Fruit fly (Drosophila melanogaster) whole organism, embryonic: ENCODE data around the gene CG14341.

ENCODE experiments used
- Asciz ChIP-seq: fragments of 200-800 bp; sonication (Bioruptor generic); optimal IDR thresholded peaks from 2 replicates; lab custom pipeline; 2017; ENCODE audit warnings: missing biosample characterization, mild to moderate bottlenecking, missing genetic modification characterization, missing genetic modification reagents
- CG10366 ChIP-seq: fragments of 200-800 bp; sonication (Bioruptor generic); IDR thresholded peaks from 2 replicates; pipeline ENCODE4 v1.3.6; 2022; ENCODE audit warnings: missing biosample characterization, missing genetic modification characterization
- CG13296 ChIP-seq: fragments of 200-800 bp; sonication (Bioruptor generic); optimal IDR thresholded peaks from 3 replicates; lab custom pipeline; 2018; ENCODE audit warnings: missing biosample characterization, mild to moderate bottlenecking, missing genetic modification characterization
- CG13424 ChIP-seq: fragments of 200-800 bp; sonication (Bioruptor generic); optimal IDR thresholded peaks from 2 replicates; lab custom pipeline; 2019; ENCODE audit warnings: missing biosample characterization, mild to moderate bottlenecking, missing genetic modification characterization, moderate library complexity
- CG1529 ChIP-seq: fragments of 200-800 bp; sonication (Bioruptor generic); optimal IDR thresholded peaks from 3 replicates; lab custom pipeline; 2018; ENCODE audit warnings: missing biosample characterization, missing genetic modification characterization
- CG15514 ChIP-seq: fragments of 200-800 bp; sonication (Bioruptor generic); optimal IDR thresholded peaks from 3 replicates; lab custom pipeline; 2017; ENCODE audit warnings: missing biosample characterization, missing genetic modification characterization, mild to moderate bottlenecking, moderate library complexity, missing genetic modification reagents
- CG16813 ChIP-seq: fragments of 200-800 bp; sonication (Bioruptor generic); IDR thresholded peaks from 3 replicates; pipeline ENCODE4 v1.3.6; 2022; ENCODE audit warnings: missing biosample characterization, missing genetic modification characterization; ENCODE audit not compliant: partially characterized antibody
- CG17186 ChIP-seq: fragments of 200-800 bp; sonication (Bioruptor generic); optimal IDR thresholded peaks from 3 replicates; lab custom pipeline; 2017; ENCODE audit warnings: missing biosample characterization, missing genetic modification reagents, missing genetic modification characterization
- CG17612 ChIP-seq: fragments of 200-800 bp; sonication (Bioruptor generic); IDR thresholded peaks from 2 replicates; pipeline ENCODE4 v1.3.6; 2022; ENCODE audit warnings: missing biosample characterization, missing genetic modification characterization
- CG17802 ChIP-seq: fragments of 200-800 bp; sonication (Bioruptor generic); optimal IDR thresholded peaks from 2 replicates; lab custom pipeline; 2018; ENCODE audit warnings: missing biosample characterization, mild to moderate bottlenecking, missing genetic modification characterization, moderate library complexity
- CG18619 ChIP-seq: fragments of 200-800 bp; sonication (Bioruptor generic); optimal IDR thresholded peaks from 3 replicates; lab custom pipeline; 2017; ENCODE audit warnings: missing biosample characterization, mild to moderate bottlenecking, missing genetic modification characterization
- CG2889 ChIP-seq: fragments of 200-800 bp; sonication (Bioruptor generic); IDR thresholded peaks from 3 replicates; pipeline ENCODE4 v1.3.6; 2022; ENCODE audit warnings: missing biosample characterization, missing genetic modification characterization
- CG31388 ChIP-seq: fragments of 200-800 bp; sonication (Bioruptor generic); optimal IDR thresholded peaks from 2 replicates; lab custom pipeline; 2016; ENCODE audit warnings: missing biosample characterization, missing genetic modification characterization
- CG33213 ChIP-seq: fragments of 200-800 bp; sonication (Bioruptor generic); optimal IDR thresholded peaks from 3 replicates; lab custom pipeline; 2016; ENCODE audit warnings: missing biosample characterization, missing genetic modification characterization
- CG3407 ChIP-seq: fragments of 200-800 bp; sonication (Bioruptor generic); optimal IDR thresholded peaks from 2 replicates; lab custom pipeline; 2018; ENCODE audit warnings: missing biosample characterization, mild to moderate bottlenecking, missing genetic modification characterization
- CG43689 ChIP-seq: fragments of 200-800 bp; sonication (Bioruptor generic); IDR thresholded peaks from 2 replicates; pipeline ENCODE4 v1.3.6; 2022; ENCODE audit warnings: missing biosample characterization, missing genetic modification characterization
- CG6175 ChIP-seq: fragments of 200-800 bp; sonication (Bioruptor generic); IDR thresholded peaks from 3 replicates; pipeline ENCODE4 v1.3.6; 2022; ENCODE audit warnings: missing biosample characterization, missing genetic modification characterization
- CG7372 ChIP-seq: fragments of 200-800 bp; sonication (Bioruptor generic); IDR thresholded peaks from 2 replicates; pipeline ENCODE4 v1.3.6; 2022; ENCODE audit warnings: missing biosample characterization, missing genetic modification characterization
- CG7556 ChIP-seq: fragments of 200-800 bp; sonication (Bioruptor generic); optimal IDR thresholded peaks from 2 replicates; lab custom pipeline; 2017; ENCODE audit warnings: missing biosample characterization, mild to moderate bottlenecking, missing genetic modification characterization
- CG7745 ChIP-seq: fragments of 200-800 bp; sonication (Bioruptor generic); optimal IDR thresholded peaks from 2 replicates; lab custom pipeline; 2018; ENCODE audit warnings: missing biosample characterization, mild to moderate bottlenecking, missing genetic modification characterization, moderate library complexity
- CG8388 ChIP-seq: fragments of 200-800 bp; sonication (Bioruptor generic); optimal IDR thresholded peaks from 2 replicates; lab custom pipeline; 2019; ENCODE audit warnings: missing biosample characterization, mild to moderate bottlenecking, missing genetic modification characterization, moderate library complexity
- CG9932 ChIP-seq: fragments of 200-800 bp; sonication (Bioruptor generic); IDR thresholded peaks from 2 replicates; pipeline ENCODE4 v1.3.6; 2022; ENCODE audit warnings: missing biosample characterization, missing genetic modification characterization
- CTCF ChIP-seq: fragments of 200-800 bp; sonication (Bioruptor generic); optimal IDR thresholded peaks from 2 replicates; lab custom pipeline; 2017; ENCODE audit warnings: missing biosample characterization, mild to moderate bottlenecking, missing genetic modification characterization, moderate library complexity
- CrebB ChIP-seq: fragments of 200-800 bp; sonication (Bioruptor generic); optimal IDR thresholded peaks from 3 replicates; lab custom pipeline; 2018; ENCODE audit warnings: missing biosample characterization, mild to moderate bottlenecking, missing genetic modification characterization
- Dad ChIP-seq: fragments of 200-800 bp; sonication (Bioruptor generic); optimal IDR thresholded peaks from 3 replicates; lab custom pipeline; 2016; ENCODE audit warnings: missing biosample characterization, missing genetic modification characterization
- Dref ChIP-seq: fragments of 200-800 bp; sonication (Bioruptor generic); IDR thresholded peaks from 2 replicates; pipeline ENCODE4 v1.3.6; 2022; ENCODE audit warnings: missing biosample characterization, missing genetic modification characterization
- H2.0 ChIP-seq: fragments of 200-800 bp; sonication (Bioruptor generic); IDR thresholded peaks from 2 replicates; pipeline ENCODE4 v1.3.6; 2022; ENCODE audit warnings: missing biosample characterization, missing genetic modification characterization
- Hsf ChIP-seq: fragments of 200-800 bp; sonication (Bioruptor generic); optimal IDR thresholded peaks from 3 replicates; lab custom pipeline; 2016; ENCODE audit warnings: missing biosample characterization, missing genetic modification characterization
- Jarid2 ChIP-seq: fragments of 200-800 bp; sonication (Bioruptor generic); optimal IDR thresholded peaks from 3 replicates; lab custom pipeline; 2017; ENCODE audit warnings: mild to moderate bottlenecking, missing biosample characterization, missing genetic modification reagents, missing genetic modification characterization
- Max ChIP-seq: fragments of 200-800 bp; sonication (Bioruptor generic); optimal IDR thresholded peaks from 2 replicates; lab custom pipeline; 2016; ENCODE audit warnings: missing biosample characterization, mild to moderate bottlenecking, missing genetic modification characterization
- NFAT ChIP-seq: fragments of 200-800 bp; sonication (Bioruptor generic); IDR thresholded peaks from 2 replicates; pipeline ENCODE4 v1.3.6; 2022; ENCODE audit warnings: missing biosample characterization, missing genetic modification characterization
- Oaz ChIP-seq: fragments of 200-800 bp; sonication (Bioruptor generic); IDR thresholded peaks from 2 replicates; pipeline ENCODE4 v1.3.6; 2022; ENCODE audit warnings: missing biosample characterization, missing genetic modification characterization
- Usf ChIP-seq: fragments of 200-800 bp; sonication (Bioruptor generic); optimal IDR thresholded peaks from 2 replicates; lab custom pipeline; 2017; ENCODE audit warnings: missing genotype, missing biosample characterization, missing genetic modification characterization
- chinmo ChIP-seq: fragments of 200-800 bp; sonication (Bioruptor generic); IDR thresholded peaks from 4 replicates; pipeline ENCODE4 v1.3.6; 2022; ENCODE audit warnings: missing biosample characterization, missing genetic modification characterization; ENCODE audit not compliant: partially characterized antibody
- crp ChIP-seq, 2 experiments: fragments of 200-800 bp; sonication (Bioruptor generic); optimal IDR thresholded peaks; 2 replicates in 1 of 2; 3 replicates in 1 of 2; lab custom pipeline; 2017; ENCODE audit warnings: missing biosample characterization in 2 of 2, missing genetic modification characterization in 2 of 2, mild to moderate bottlenecking in 1 of 2, moderate library complexity in 1 of 2
- dimm ChIP-seq: fragments of 200-800 bp; sonication (Bioruptor generic); IDR thresholded peaks from 2 replicates; pipeline ENCODE4 v1.3.6; 2022; ENCODE audit warnings: missing biosample characterization, missing genetic modification characterization
- dmrt11E ChIP-seq: fragments of 200-800 bp; sonication (Bioruptor generic); optimal IDR thresholded peaks from 3 replicates; lab custom pipeline; 2018; ENCODE audit warnings: missing biosample characterization, mild to moderate bottlenecking, missing genetic modification characterization, moderate library complexity
- fd102C ChIP-seq: fragments of 200-800 bp; sonication (Bioruptor generic); optimal IDR thresholded peaks from 2 replicates; lab custom pipeline; 2018; ENCODE audit warnings: missing biosample characterization, mild to moderate bottlenecking, missing genetic modification characterization, moderate library complexity
- gro ChIP-seq: fragments of 200-800 bp; sonication (Bioruptor generic); optimal IDR thresholded peaks from 2 replicates; lab custom pipeline; 2016; ENCODE audit warnings: missing biosample characterization, missing genetic modification characterization
- knrl ChIP-seq: fragments of 200-800 bp; sonication (Bioruptor generic); IDR thresholded peaks from 3 replicates; pipeline ENCODE4 v1.3.6; 2022; ENCODE audit warnings: missing biosample characterization, missing genetic modification characterization; ENCODE audit not compliant: partially characterized antibody
- lab ChIP-seq: fragments of 200-800 bp; sonication (Bioruptor generic); optimal IDR thresholded peaks from 3 replicates; lab custom pipeline; 2017; ENCODE audit warnings: missing biosample characterization, missing genetic modification characterization, mild to moderate bottlenecking, moderate library complexity, missing genetic modification reagents
- mld ChIP-seq: fragments of 200-800 bp; sonication (Bioruptor generic); IDR thresholded peaks from 3 replicates; pipeline ENCODE4 v1.3.6; 2022; ENCODE audit warnings: missing biosample characterization, missing genetic modification characterization; ENCODE audit not compliant: partially characterized antibody
- phol ChIP-seq: fragments of 200-800 bp; sonication (Bioruptor generic); optimal IDR thresholded peaks from 3 replicates; lab custom pipeline; 2018; ENCODE audit warnings: missing biosample characterization, mild to moderate bottlenecking, missing genetic modification characterization, moderate library complexity
- ranshi ChIP-seq: fragments of 200-800 bp; sonication (Bioruptor generic); IDR thresholded peaks from 2 replicates; pipeline ENCODE4 v1.3.6; 2022; ENCODE audit warnings: missing biosample characterization, missing genetic modification characterization
- sd ChIP-seq: fragments of 200-800 bp; sonication (Bioruptor generic); optimal IDR thresholded peaks from 3 replicates; lab custom pipeline; 2018; ENCODE audit warnings: missing biosample characterization, mild to moderate bottlenecking, missing genetic modification characterization, moderate library complexity
- stc ChIP-seq: fragments of 200-800 bp; sonication (Bioruptor generic); IDR thresholded peaks from 2 replicates; pipeline ENCODE4 v1.3.6; 2022; ENCODE audit warnings: missing biosample characterization, missing genetic modification characterization
- trem ChIP-seq: fragments of 200-800 bp; optimal IDR thresholded peaks from 3 replicates; lab custom pipeline; 2019; ENCODE audit warnings: missing biosample characterization, mild to moderate bottlenecking, missing genetic modification characterization, moderate library complexity
- vnd ChIP-seq: fragments of 200-800 bp; sonication (Bioruptor generic); IDR thresholded peaks from 3 replicates; pipeline ENCODE4 v1.3.6; 2022; ENCODE audit warnings: missing biosample characterization, missing genetic modification characterization; ENCODE audit not compliant: partially characterized antibody

Gene CG14341

dm6 chr2L:1118880-1119809 lies 47.2 kb upstream of the CG14341 start (continued):
- TF ChIP-seq Dref (GFP tag; lab: Robert Waterston, UW) (0 out of 2 replicates have a peak, but pooled peaks have one; percentile 23), vnd (GFP tag; lab: Robert Waterston, UW) (no peak), Hsf (GFP tag; lab: Kevin White, UChicago) (peak; percentile 80), CG7556 (GFP tag; lab: Kevin White, UChicago) (peak; percentile 74), CG6175 (GFP tag; lab: Robert Waterston, UW) (peak; percentile 22; the same call in 1 of the 3 replicates), Oaz (GFP tag; lab: Robert Waterston, UW) (peak; percentile 61), lab (GFP tag; lab: Kevin White, UChicago) (peak; percentile 84), gro (peak; percentile 83), Usf (peak; percentile 56), sd (tag; lab: Kevin White, UChicago) (peak; percentile 49), H2.0 (GFP tag; lab: Robert Waterston, UW) (peak; percentile 69; the same call in 1 of the 2 replicates), Dad (peak; percentile 18), dimm (GFP tag; lab: Robert Waterston, UW) (no peak), CG9932 (GFP tag; lab: Robert Waterston, UW) (peak; percentile 78), ranshi (GFP tag; lab: Robert Waterston, UW) (peak; percentile 79), phol (tag; lab: Kevin White, UChicago) (peak; percentile 66), CG18619 (GFP tag; lab: Kevin White, UChicago) (peak; percentile 79), knrl (GFP tag; lab: Robert Waterston, UW) (0 out of 3 replicates have a peak, but pooled peaks have one; percentile 24), Asciz (peak; percentile 57), Jarid2 (peak; percentile 70), CG7372 (peak; percentile 65), dmrt11E (tag; lab: Kevin White, UChicago) (peak; percentile 19), CG17802 (no peak), CG8388 (peak; percentile 55), CG15514 (GFP tag; lab: Kevin White, UChicago) (peak; percentile 55), CG2889 (GFP tag; lab: Robert Waterston, UW) (no peak), CTCF (no peak), CG10366 (GFP tag; lab: Robert Waterston, UW) (peak; percentile 76), CG33213 (GFP tag; lab: Kevin White, UChicago) (peak; percentile 29), CrebB (tag; lab: Kevin White, UChicago) (peak; percentile 16), CG1529 (GFP tag; lab: Kevin White, UChicago) (peak; percentile 25), CG31388 (GFP tag; lab: Kevin White, UChicago) (no peak), mld (no peak), stc (GFP tag; lab: Robert Waterston, UW) (peak; percentile 64), Max (GFP tag; lab: Kevin White, UChicago) (peak; percentile 66), CG43689 (no peak), CG17612 (peak; percentile 20; the same call in 1 of the 2 replicates), fd102C (GFP tag; lab: Kevin White, UChicago) (peak; percentile 32), CG13424 (tag; lab: Kevin White, UChicago) (peak; percentile 59), crp (GFP tag; optimal IDR thresholded peaks at IDR 0.05; lab: Kevin White, UChicago) (peak in 1 of 2 experiments; percentile 14), CG7745 (tag; lab: Kevin White, UChicago) (no peak), CG13296 (GFP tag; lab: Kevin White, UChicago) (peak; percentile 50), NFAT (GFP tag; lab: Robert Waterston, UW) (peak; percentile 66), CG17186 (no peak), CG16813 (GFP tag; lab: Robert Waterston, UW) (no peak), trem (tag; lab: Kevin White, UChicago) (no peak), chinmo (GFP tag; lab: Robert Waterston, UW) (peak; percentile 76; the same call in 2 of the 4 replicates), CG3407 (GFP tag; lab: Kevin White, UChicago) (peak; percentile 21)
